Worm (Caenorhabditis elegans): ENCODE measurements around the gene math-19.

- no peak for TF ChIP-seq unc-62 (GFP tag; optimal IDR thresholded peaks at IDR 0.05)
- TF ChIP-seq ztf-4 (tag; optimal IDR thresholded peaks at IDR 0.05): no peak
- TF ChIP-seq nhr-12 (tag; optimal IDR thresholded peaks at IDR 0.05): no peak
- TF ChIP-seq lin-13 (GFP tag; optimal IDR thresholded peaks at IDR 0.05): no peak
Measured at ce11 chrII:1996237-1996636, 2.4 kb upstream of the math-19 start, which contains the start of gene math-20.
